Fruit fly (Drosophila melanogaster) whole organism, pupa: Measurements from ENCODE around the gene PGRP-LE.

Experiments
- CG10348 ChIP-seq: fragments of 200-800 bp; sonication (Bioruptor generic); IDR thresholded peaks from 2 replicates; pipeline ENCODE4 v1.3.6; 2022; ENCODE audit warnings: missing biosample characterization, missing genetic modification characterization
- CG12605 ChIP-seq: fragments of 200-800 bp; sonication (Bioruptor generic); IDR thresholded peaks from 2 replicates; pipeline ENCODE4 v1.3.6; 2022; ENCODE audit warnings: missing biosample characterization, missing genetic modification characterization
- CG13204 ChIP-seq: fragments of 200-800 bp; sonication (Bioruptor generic); optimal IDR thresholded peaks from 2 replicates; lab custom pipeline; 2018; ENCODE audit warnings: missing biosample characterization, mild to moderate bottlenecking, missing genetic modification characterization, moderate library complexity
- CG14655 ChIP-seq: fragments of 200-800 bp; sonication (Bioruptor generic); optimal IDR thresholded peaks from 3 replicates; lab custom pipeline; 2017; ENCODE audit warnings: mild to moderate bottlenecking, missing biosample characterization, missing genetic modification reagents, missing genetic modification characterization
- CG15710 ChIP-seq: fragments of 200-800 bp; sonication (Bioruptor generic); optimal IDR thresholded peaks from 2 replicates; lab custom pipeline; 2018; ENCODE audit warnings: missing biosample characterization, mild to moderate bottlenecking, missing genetic modification characterization, moderate library complexity
- CG17806 ChIP-seq: fragments of 200-800 bp; sonication (Bioruptor generic); optimal IDR thresholded peaks from 2 replicates; lab custom pipeline; 2018; ENCODE audit warnings: missing biosample characterization, mild to moderate bottlenecking, missing genetic modification characterization, moderate library complexity
- CG32121 ChIP-seq: fragments of 200-800 bp; sonication (Bioruptor generic); IDR thresholded peaks from 2 replicates; pipeline ENCODE4 v1.3.6; 2022; ENCODE audit warnings: missing biosample characterization, missing genetic modification characterization
- CG34367 ChIP-seq: fragments of 200-800 bp; sonication (Bioruptor generic); optimal IDR thresholded peaks from 2 replicates; lab custom pipeline; 2018; ENCODE audit warnings: missing biosample characterization, mild to moderate bottlenecking, missing genetic modification characterization
- CG4496 ChIP-seq: fragments of 200-800 bp; sonication (Bioruptor generic); IDR thresholded peaks from 3 replicates; pipeline ENCODE4 v1.3.6; 2022; ENCODE audit warnings: missing biosample characterization, missing genetic modification characterization
- CG8159 ChIP-seq: fragments of 200-800 bp; sonication (Bioruptor generic); optimal IDR thresholded peaks from 3 replicates; lab custom pipeline; 2018; ENCODE audit warnings: missing biosample characterization, mild to moderate bottlenecking, missing genetic modification characterization, moderate library complexity
- CG8301 ChIP-seq: fragments of 200-800 bp; sonication (Bioruptor generic); optimal IDR thresholded peaks from 2 replicates; lab custom pipeline; 2018; ENCODE audit warnings: missing biosample characterization, mild to moderate bottlenecking, missing genetic modification characterization
- CG9948 ChIP-seq: fragments of 200-800 bp; sonication (Bioruptor generic); optimal IDR thresholded peaks from 2 replicates; lab custom pipeline; 2018; ENCODE audit warnings: missing biosample characterization, mild to moderate bottlenecking, missing genetic modification characterization, moderate library complexity
- D1 ChIP-seq: fragments of 200-800 bp; sonication (Bioruptor generic); optimal IDR thresholded peaks from 2 replicates; lab custom pipeline; 2018; ENCODE audit warnings: missing biosample characterization, mild to moderate bottlenecking, missing genetic modification characterization, moderate library complexity
- EcR ChIP-seq: fragments of 200-800 bp; sonication (Bioruptor generic); optimal IDR thresholded peaks from 3 replicates; lab custom pipeline; 2019; ENCODE audit warnings: missing biosample characterization, missing genetic modification characterization, mild to moderate bottlenecking, moderate library complexity, missing genetic modification reagents
- Ets98B ChIP-seq: fragments of 200-800 bp; sonication (Bioruptor generic); IDR thresholded peaks from 2 replicates; pipeline ENCODE4 v1.3.6; 2022; ENCODE audit warnings: missing biosample characterization, missing genetic modification characterization
- Pif1A ChIP-seq: fragments of 200-800 bp; sonication (Bioruptor generic); optimal IDR thresholded peaks from 3 replicates; lab custom pipeline; 2016; ENCODE audit warnings: missing biosample characterization, missing genetic modification characterization
- Pif1B ChIP-seq: fragments of 200-800 bp; sonication (Bioruptor generic); optimal IDR thresholded peaks from 3 replicates; lab custom pipeline; 2016; ENCODE audit warnings: missing biosample characterization, missing genetic modification characterization
- Snoo ChIP-seq: fragments of 200-800 bp; sonication (Bioruptor generic); optimal IDR thresholded peaks from 3 replicates; lab custom pipeline; 2017; ENCODE audit warnings: missing biosample characterization, mild to moderate bottlenecking, missing genetic modification characterization, inconsistent platforms
- fd96Ca ChIP-seq: fragments of 200-800 bp; sonication (Bioruptor generic); IDR thresholded peaks from 3 replicates; pipeline ENCODE4 v1.3.6; 2022; ENCODE audit warnings: missing biosample characterization, missing genetic modification characterization
- gl ChIP-seq: fragments of 200-800 bp; sonication (Bioruptor generic); optimal IDR thresholded peaks from 2 replicates; lab custom pipeline; 2018; ENCODE audit warnings: missing biosample characterization, mild to moderate bottlenecking, missing genetic modification characterization
- rn ChIP-seq: fragments of 200-800 bp; sonication (Bioruptor generic); IDR thresholded peaks from 2 replicates; pipeline ENCODE4 v1.3.6; 2022; ENCODE audit warnings: missing biosample characterization, missing genetic modification characterization

The PGRP-LE gene

DNA sequence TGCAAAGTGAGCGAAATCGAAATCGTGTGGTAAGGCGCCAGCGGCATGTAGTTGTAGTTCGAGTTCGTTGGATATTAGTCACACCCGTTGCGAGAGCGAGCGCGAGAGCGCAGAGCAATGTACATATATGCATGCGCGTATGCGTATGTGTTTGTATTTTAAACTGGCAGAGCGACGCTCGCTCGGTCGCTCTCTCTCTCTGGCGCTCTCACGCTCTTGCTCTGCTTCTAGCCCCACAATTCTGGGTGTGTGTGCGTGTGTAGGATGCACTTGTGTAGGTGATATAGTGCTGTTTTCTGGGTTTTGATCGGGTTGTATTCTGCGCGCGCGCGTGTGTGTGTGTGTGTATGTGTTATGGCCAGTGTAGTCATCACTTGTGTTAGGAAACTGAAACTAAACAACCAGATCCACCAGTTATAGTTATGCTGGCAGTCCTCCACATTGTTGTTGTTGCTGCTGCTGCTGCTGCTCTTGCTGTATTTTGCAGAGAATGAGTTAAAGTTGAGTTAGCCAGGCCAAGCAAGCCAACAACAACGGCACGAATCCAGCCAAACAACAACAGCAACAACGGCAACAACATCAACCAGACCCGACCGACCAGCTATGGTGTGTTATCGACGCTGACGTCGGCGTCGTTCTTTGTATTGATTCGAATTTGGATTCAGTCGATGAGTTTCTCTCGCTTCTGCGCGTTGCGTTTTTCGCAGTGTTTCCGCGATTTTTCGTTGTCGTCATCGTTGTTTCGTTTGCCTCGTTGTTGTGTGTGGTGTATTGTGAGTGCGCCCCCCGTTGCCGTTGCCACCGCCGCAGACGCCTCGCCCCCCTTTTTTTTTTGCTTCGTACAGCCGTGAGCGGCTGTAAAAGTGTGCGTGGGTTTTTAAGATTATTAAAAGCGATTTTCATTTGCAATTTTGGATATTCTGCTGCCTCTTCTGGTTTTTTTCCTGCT, 8.3 kb upstream of the PGRP-LE start:
- TF ChIP-seq CG9948 (no peak), Pif1A (GFP tag; lab: Kevin White, UChicago) (no peak), CG34367 (tag; lab: Kevin White, UChicago) (no peak), CG8301 (tag; lab: Kevin White, UChicago) (no peak), Pif1B (peak; percentile 47), gl (tag; lab: Kevin White, UChicago) (no peak), CG15710 (tag; lab: Kevin White, UChicago) (no peak), Snoo (tag; lab: Kevin White, UChicago) (no peak), CG17806 (tag; lab: Kevin White, UChicago) (no peak), rn (no peak), CG10348 (GFP tag; lab: Robert Waterston, UW) (no peak), CG13204 (GFP tag; lab: Kevin White, UChicago) (no peak), fd96Ca (GFP tag; lab: Robert Waterston, UW) (peak; percentile 68), CG14655 (GFP tag; lab: Kevin White, UChicago) (no peak), CG12605 (GFP tag; lab: Robert Waterston, UW) (peak; percentile 67), Ets98B (GFP tag; lab: Robert Waterston, UW) (peak; percentile 84), CG8159 (tag; lab: Kevin White, UChicago) (no peak), CG32121 (GFP tag; lab: Robert Waterston, UW) (peak; percentile 73; the same call in 1 of the 2 replicates), CG4496 (GFP tag; lab: Robert Waterston, UW) (peak; percentile 71), D1 (tag; lab: Kevin White, UChicago) (no peak), EcR (GFP tag; lab: Kevin White, UChicago) (peak; percentile 31)

- no peak for TF ChIP-seq Pif1B
- no peak for TF ChIP-seq CG17806 (tag; lab: Kevin White, UChicago)
- no peak for TF ChIP-seq Ets98B (GFP tag; lab: Robert Waterston, UW)
- TF ChIP-seq D1 (tag; lab: Kevin White, UChicago) = no peak
- TF ChIP-seq rn = no peak
- no peak for TF ChIP-seq CG8301 (tag; lab: Kevin White, UChicago)
- no peak for TF ChIP-seq CG10348 (GFP tag; lab: Robert Waterston, UW)
- no peak for TF ChIP-seq CG32121 (GFP tag; lab: Robert Waterston, UW)
- no peak for TF ChIP-seq fd96Ca (GFP tag; lab: Robert Waterston, UW)
- no peak for TF ChIP-seq CG9948
- TF ChIP-seq Pif1A (GFP tag; lab: Kevin White, UChicago) = no peak
These were observed 5.6 kb upstream of the PGRP-LE start, which contains the start of gene CG8509 for dm6 chrX:15809255-15809654. TSS of gene CG8509 (plus strand) at chrX:15809555.

DNA sequence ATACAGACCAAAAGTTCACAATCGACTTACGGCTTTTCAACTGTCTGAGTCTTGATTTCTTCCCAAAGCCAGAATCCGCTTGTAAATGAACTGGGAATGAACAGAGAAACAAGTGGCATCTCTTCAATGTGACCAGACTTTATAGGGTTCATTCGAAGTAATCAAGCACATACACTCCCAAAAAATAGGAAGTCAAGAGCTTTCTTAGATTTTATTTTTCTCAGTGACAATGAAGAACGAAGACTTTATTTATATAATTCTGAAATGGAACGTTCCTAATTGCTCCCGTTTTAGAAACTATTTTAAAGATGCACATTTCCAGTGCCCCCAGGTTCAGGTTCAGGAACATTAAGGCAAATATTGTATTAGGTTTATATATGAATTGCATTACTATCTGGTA, 4.2 kb upstream of the PGRP-LE start:
- TF ChIP-seq CG12605 (GFP tag; lab: Robert Waterston, UW) (no peak), CG4496 (GFP tag; lab: Robert Waterston, UW) (no peak), CG32121 (GFP tag; lab: Robert Waterston, UW) (no peak), CG17806 (tag; lab: Kevin White, UChicago) (no peak), CG10348 (GFP tag; lab: Robert Waterston, UW) (no peak), CG8159 (tag; lab: Kevin White, UChicago) (no peak), CG15710 (tag; lab: Kevin White, UChicago) (no peak), Ets98B (GFP tag; lab: Robert Waterston, UW) (no peak), rn (no peak), CG8301 (tag; lab: Kevin White, UChicago) (no peak), CG14655 (GFP tag; lab: Kevin White, UChicago) (no peak), fd96Ca (GFP tag; lab: Robert Waterston, UW) (no peak), CG34367 (tag; lab: Kevin White, UChicago) (no peak), Snoo (tag; lab: Kevin White, UChicago) (no peak)
- TF ChIP-seq, all 21 proteins: peak for 0

DNA sequence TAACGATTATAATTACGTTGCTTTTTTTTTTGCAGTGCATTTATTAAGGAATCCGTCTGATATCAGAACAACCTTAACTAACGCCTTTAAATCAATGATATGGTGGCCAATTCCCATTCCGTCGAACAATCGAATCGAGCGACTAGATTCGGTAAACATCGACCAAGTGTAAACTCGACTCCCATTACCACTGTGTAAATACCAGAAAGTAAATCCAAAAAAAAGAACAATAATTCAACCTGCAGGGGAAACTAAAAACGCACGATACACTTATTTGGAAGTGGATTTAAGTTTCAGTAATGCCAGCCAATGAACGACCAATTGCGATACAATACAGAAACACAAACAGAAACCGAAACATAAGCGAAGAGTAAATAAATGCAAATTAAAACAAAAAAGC, 1.8 kb upstream of the PGRP-LE start:
- no peak for TF ChIP-seq CG8301 (tag; lab: Kevin White, UChicago)
- TF ChIP-seq Pif1A (GFP tag; lab: Kevin White, UChicago) = no peak
- no peak for TF ChIP-seq CG15710 (tag; lab: Kevin White, UChicago)
- no peak for TF ChIP-seq gl (tag; lab: Kevin White, UChicago)
- no peak for TF ChIP-seq CG8159 (tag; lab: Kevin White, UChicago)
- no peak for TF ChIP-seq CG32121 (GFP tag; lab: Robert Waterston, UW)
- no peak for TF ChIP-seq CG9948
- TF ChIP-seq CG4496 (GFP tag; lab: Robert Waterston, UW) = no peak
- TF ChIP-seq CG10348 (GFP tag; lab: Robert Waterston, UW) = no peak
- no peak for TF ChIP-seq CG17806 (tag; lab: Kevin White, UChicago)
- TF ChIP-seq Ets98B (GFP tag; lab: Robert Waterston, UW) = no peak
- TF ChIP-seq Snoo (tag; lab: Kevin White, UChicago) = no peak

dm6 chrX:15804790-15805189, 1.1 kb upstream of the PGRP-LE start:
- TF ChIP-seq CG12605 (GFP tag; lab: Robert Waterston, UW) = 0 out of 2 replicates have a peak, but pooled peaks have one; percentile 18
- TF ChIP-seq CG14655 (GFP tag; lab: Kevin White, UChicago) = peak; percentile 48
- peak; percentile 38; the same call in 1 of the 2 replicates for TF ChIP-seq Ets98B (GFP tag; lab: Robert Waterston, UW)
- TF ChIP-seq EcR (GFP tag; lab: Kevin White, UChicago) = no peak
- TF ChIP-seq Pif1A (GFP tag; lab: Kevin White, UChicago) = peak; percentile 3
- TF ChIP-seq CG9948 = peak; percentile 18
- TF ChIP-seq fd96Ca (GFP tag; lab: Robert Waterston, UW) = 0 out of 3 replicates have a peak, but pooled peaks have one; percentile 47
- peak; percentile 17 for TF ChIP-seq CG15710 (tag; lab: Kevin White, UChicago)
- TF ChIP-seq Snoo (tag; lab: Kevin White, UChicago) = no peak
- no peak for TF ChIP-seq D1 (tag; lab: Kevin White, UChicago)
- TF ChIP-seq CG32121 (GFP tag; lab: Robert Waterston, UW) = no peak
- TF ChIP-seq CG10348 (GFP tag; lab: Robert Waterston, UW) = no peak
- peak; percentile 26 for TF ChIP-seq CG8159 (tag; lab: Kevin White, UChicago)
- TF ChIP-seq CG8301 (tag; lab: Kevin White, UChicago) = peak; percentile 18
- TF ChIP-seq CG17806 (tag; lab: Kevin White, UChicago) = peak; percentile 22
- peak; percentile 65; the same call in 1 of the 3 replicates for TF ChIP-seq CG4496 (GFP tag; lab: Robert Waterston, UW)
- TF ChIP-seq CG13204 (GFP tag; lab: Kevin White, UChicago) = no peak
- TF ChIP-seq, all 21 proteins: peak for 11
